Fruit fly (Drosophila melanogaster) whole organism, pupa: ENCODE results near the gene CG13454.

ENCODE experiments used
- CG12605 ChIP-seq: fragments of 200-800 bp; sonication (Bioruptor generic); IDR thresholded peaks from 2 replicates; pipeline ENCODE4 v1.3.6; 2022; ENCODE audit warnings: missing biosample characterization, missing genetic modification characterization
- CG13204 ChIP-seq: fragments of 200-800 bp; sonication (Bioruptor generic); optimal IDR thresholded peaks from 2 replicates; lab custom pipeline; 2018; ENCODE audit warnings: missing biosample characterization, mild to moderate bottlenecking, missing genetic modification characterization, moderate library complexity
- CG14655 ChIP-seq: fragments of 200-800 bp; sonication (Bioruptor generic); optimal IDR thresholded peaks from 3 replicates; lab custom pipeline; 2017; ENCODE audit warnings: mild to moderate bottlenecking, missing biosample characterization, missing genetic modification reagents, missing genetic modification characterization
- CG17806 ChIP-seq: fragments of 200-800 bp; sonication (Bioruptor generic); optimal IDR thresholded peaks from 2 replicates; lab custom pipeline; 2018; ENCODE audit warnings: missing biosample characterization, mild to moderate bottlenecking, missing genetic modification characterization, moderate library complexity
- CG32121 ChIP-seq: fragments of 200-800 bp; sonication (Bioruptor generic); IDR thresholded peaks from 2 replicates; pipeline ENCODE4 v1.3.6; 2022; ENCODE audit warnings: missing biosample characterization, missing genetic modification characterization
- CG34367 ChIP-seq: fragments of 200-800 bp; sonication (Bioruptor generic); optimal IDR thresholded peaks from 2 replicates; lab custom pipeline; 2018; ENCODE audit warnings: missing biosample characterization, mild to moderate bottlenecking, missing genetic modification characterization
- CG9948 ChIP-seq: fragments of 200-800 bp; sonication (Bioruptor generic); optimal IDR thresholded peaks from 2 replicates; lab custom pipeline; 2018; ENCODE audit warnings: missing biosample characterization, mild to moderate bottlenecking, missing genetic modification characterization, moderate library complexity
- EcR ChIP-seq: fragments of 200-800 bp; sonication (Bioruptor generic); optimal IDR thresholded peaks from 3 replicates; lab custom pipeline; 2019; ENCODE audit warnings: missing biosample characterization, missing genetic modification characterization, mild to moderate bottlenecking, moderate library complexity, missing genetic modification reagents
- Ets98B ChIP-seq: fragments of 200-800 bp; sonication (Bioruptor generic); IDR thresholded peaks from 2 replicates; pipeline ENCODE4 v1.3.6; 2022; ENCODE audit warnings: missing biosample characterization, missing genetic modification characterization
- fd96Ca ChIP-seq: fragments of 200-800 bp; sonication (Bioruptor generic); IDR thresholded peaks from 3 replicates; pipeline ENCODE4 v1.3.6; 2022; ENCODE audit warnings: missing biosample characterization, missing genetic modification characterization
- rn ChIP-seq: fragments of 200-800 bp; sonication (Bioruptor generic); IDR thresholded peaks from 2 replicates; pipeline ENCODE4 v1.3.6; 2022; ENCODE audit warnings: missing biosample characterization, missing genetic modification characterization

DNA sequence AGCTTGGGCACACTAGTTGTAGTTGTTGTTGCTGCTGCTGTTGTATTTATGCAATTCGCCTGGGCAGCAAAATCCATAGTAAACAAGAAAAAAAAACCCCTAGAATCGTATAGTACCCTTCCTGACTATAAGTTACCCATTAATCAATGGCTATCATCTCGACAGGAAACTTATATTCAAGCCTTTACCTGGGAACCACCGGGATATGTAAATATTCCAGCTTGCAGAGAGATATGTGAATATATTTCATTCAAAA lies 46.9 kb upstream of the CG13454 start:
- TF ChIP-seq rn (no peak), CG34367 (tag; lab: Kevin White, UChicago) (no peak), CG12605 (GFP tag; lab: Robert Waterston, UW) (no peak), CG17806 (tag; lab: Kevin White, UChicago) (no peak), Ets98B (no peak), CG32121 (GFP tag; lab: Robert Waterston, UW) (no peak), fd96Ca (GFP tag; lab: Robert Waterston, UW) (no peak), CG13204 (no peak), CG9948 (tag; lab: Kevin White, UChicago) (no peak), EcR (no peak), CG14655 (GFP tag; lab: Kevin White, UChicago) (no peak)
